Worm (Caenorhabditis elegans): ENCODE measurements around the gene enee-1.

- no peak for TF ChIP-seq nfya-1 (tag; optimal IDR thresholded peaks at IDR 0.05; ENCODE audit: borderline replicate concordance, insufficient read depth)
- no peak for TF ChIP-seq unc-62 (GFP tag; optimal IDR thresholded peaks at IDR 0.05)
- no peak for TF ChIP-seq Y53F4B.3 (GFP tag; IDR thresholded peaks at IDR 0.05)
- no peak for TF ChIP-seq snpc-4 (GFP tag; optimal IDR thresholded peaks at IDR 0.05)
- no peak for TF ChIP-seq snpc-4 (tag; optimal IDR thresholded peaks at IDR 0.05)
- no peak for TF ChIP-seq bed-2 (GFP tag; IDR thresholded peaks at IDR 0.05)
- no peak for TF ChIP-seq zim-3 (tag; optimal IDR thresholded peaks at IDR 0.05)
- TF ChIP-seq F33H1.4 (GFP tag; IDR thresholded peaks at IDR 0.05) = no peak
- no peak for TF ChIP-seq efl-1 (GFP tag; optimal IDR thresholded peaks at IDR 0.05)
- no peak for TF ChIP-seq attf-5 (GFP tag; optimal IDR thresholded peaks at IDR 0.05)
- TF ChIP-seq ama-1 (optimal IDR thresholded peaks at IDR 0.05) = no peak
- TF ChIP-seq ama-1 (GFP tag; optimal IDR thresholded peaks at IDR 0.05) = no peak
- no peak for TF ChIP-seq lsy-27 (tag; optimal IDR thresholded peaks at IDR 0.05; ENCODE audit: borderline replicate concordance, insufficient read depth)
- no peak for TF ChIP-seq tbx-9 (tag; optimal IDR thresholded peaks at IDR 0.05; ENCODE audit: borderline replicate concordance)
- no peak for TF ChIP-seq rec-8 (tag; optimal IDR thresholded peaks at IDR 0.05)
- no peak for TF ChIP-seq Y79H2A.3 (GFP tag; conservative IDR thresholded peaks at IDR 0.05)
Measured at ce11 chrII:61013-61412, 36.5 kb downstream of the enee-1 start, which contains the start of gene C23H3.2.

Data from whole organism, young adult.